Worm (Caenorhabditis elegans) whole organism, young adult: Measurements from ENCODE around the gene unc-119.

Source experiments
- B0035.1 ChIP-seq: sonication (generic microtip); optimal IDR thresholded peaks from 2 replicates; lab custom pipeline; 2016; ENCODE audit warnings: missing genetic modification characterization, mild to moderate bottlenecking, missing compliant biosample characterization, missing genotype, missing genetic modification reagents
- C06A6.2 ChIP-seq: fragments of 200-800 bp; sonication (Bioruptor generic); conservative IDR thresholded peaks from 2 replicates; pipeline ENCODE4 v1.3.6; 2022; ENCODE audit warnings: missing genetic modification characterization, missing compliant biosample characterization
- F22D6.2 ChIP-seq: sonication (generic microtip); optimal IDR thresholded peaks from 2 replicates; lab custom pipeline; 2016; ENCODE audit warnings: mild to moderate bottlenecking, missing genetic modification characterization, missing compliant biosample characterization
- F33H1.4 ChIP-seq: fragments of 200-800 bp; sonication (Bioruptor generic); IDR thresholded peaks from 2 replicates; pipeline ENCODE4 v1.3.6; 2022; ENCODE audit warnings: missing genetic modification reagents, missing genetic modification characterization, missing compliant biosample characterization
- F37B4.10 ChIP-seq: fragments of 200-800 bp; sonication (Bioruptor generic); IDR thresholded peaks from 2 replicates; pipeline ENCODE4 v1.3.6; 2022; ENCODE audit warnings: missing genetic modification characterization, missing compliant biosample characterization
- F39B2.1 ChIP-seq: fragments of 200-800 bp; sonication (Bioruptor generic); IDR thresholded peaks from 2 replicates; pipeline ENCODE4 v1.3.6; 2022; ENCODE audit warnings: missing genetic modification reagents, missing genetic modification characterization, missing compliant biosample characterization
- F52B5.7 ChIP-seq: sonication (generic microtip); optimal IDR thresholded peaks from 2 replicates; lab custom pipeline; 2016; ENCODE audit warnings: mild to moderate bottlenecking, missing genetic modification characterization, missing compliant biosample characterization
- F57A8.1 ChIP-seq: fragments of 200-800 bp; sonication (Bioruptor generic); optimal IDR thresholded peaks from 2 replicates; lab custom pipeline; 2018; ENCODE audit warnings: mild to moderate bottlenecking, missing genetic modification characterization, moderate library complexity, missing compliant biosample characterization
- K12H6.12 ChIP-seq: fragments of 200-800 bp; sonication (Bioruptor generic); optimal IDR thresholded peaks from 2 replicates; lab custom pipeline; 2018; ENCODE audit warnings: mild to moderate bottlenecking, missing genetic modification characterization, missing compliant biosample characterization
- Y53G8AR.9 ChIP-seq: fragments of 200-800 bp; sonication (Bioruptor generic); conservative IDR thresholded peaks from 2 replicates; pipeline ENCODE4 v1.3.6; 2022; ENCODE audit warnings: missing genetic modification reagents, missing genetic modification characterization, missing compliant biosample characterization
- Y79H2A.3 ChIP-seq: fragments of 200-800 bp; sonication (Bioruptor generic); conservative IDR thresholded peaks from 2 replicates; pipeline ENCODE4 v1.3.6; 2022; ENCODE audit warnings: missing genetic modification reagents, missing genetic modification characterization, missing compliant biosample characterization
- atf-7 ChIP-seq: sonication (generic microtip); optimal IDR thresholded peaks from 2 replicates; lab custom pipeline; 2017; ENCODE audit warnings: mild to moderate bottlenecking, missing genetic modification characterization, missing compliant biosample characterization
- attf-3 ChIP-seq: fragments of 200-800 bp; sonication (Bioruptor generic); conservative IDR thresholded peaks from 2 replicates; pipeline ENCODE4 v1.3.6; 2022; ENCODE audit warnings: missing genetic modification reagents, missing genetic modification characterization, missing compliant biosample characterization
- attf-5 ChIP-seq: fragments of 200-800 bp; sonication (Bioruptor generic); optimal IDR thresholded peaks from 2 replicates; lab custom pipeline; 2018; ENCODE audit warnings: mild to moderate bottlenecking, missing genetic modification characterization, missing compliant biosample characterization
- ceh-27 ChIP-seq: fragments of 200-800 bp; sonication (Bioruptor generic); optimal IDR thresholded peaks from 2 replicates; lab custom pipeline; 2018; ENCODE audit warnings: mild to moderate bottlenecking, missing genetic modification characterization, moderate library complexity, missing compliant biosample characterization
- chd-7 ChIP-seq: sonication (generic microtip); optimal IDR thresholded peaks from 2 replicates; lab custom pipeline; 2016; ENCODE audit warnings: mild to moderate bottlenecking, missing genetic modification characterization, moderate library complexity, missing compliant biosample characterization
- dox-1 ChIP-seq: fragments of 200-800 bp; sonication (Bioruptor generic); IDR thresholded peaks from 2 replicates; pipeline ENCODE4 v1.3.6; 2022; ENCODE audit warnings: missing genetic modification reagents, missing genetic modification characterization, missing compliant biosample characterization
- dpff-1 ChIP-seq: sonication (generic microtip); optimal IDR thresholded peaks from 2 replicates; lab custom pipeline; 2017; ENCODE audit warnings: mild to moderate bottlenecking, missing genetic modification characterization, missing compliant biosample characterization
- egl-18 ChIP-seq: fragments of 200-800 bp; sonication (Bioruptor generic); IDR thresholded peaks from 2 replicates; pipeline ENCODE4 v1.3.6; 2022; ENCODE audit warnings: missing genetic modification reagents, missing genetic modification characterization, missing compliant biosample characterization
- fkh-3 ChIP-seq: sonication (generic microtip); optimal IDR thresholded peaks from 2 replicates; lab custom pipeline; 2016; ENCODE audit warnings: mild to moderate bottlenecking, missing genetic modification characterization, missing compliant biosample characterization
- gei-17 ChIP-seq: fragments of 200-800 bp; sonication (Bioruptor generic); optimal IDR thresholded peaks from 2 replicates; lab custom pipeline; 2018; ENCODE audit warnings: mild to moderate bottlenecking, missing genetic modification characterization, missing compliant biosample characterization
- hlh-26 ChIP-seq: fragments of 200-800 bp; sonication (Bioruptor generic); conservative IDR thresholded peaks from 2 replicates; pipeline ENCODE4 v1.3.6; 2022; ENCODE audit warnings: missing genetic modification reagents, missing genetic modification characterization, missing compliant biosample characterization
- hmg-20 ChIP-seq: fragments of 200-800 bp; sonication (Bioruptor generic); IDR thresholded peaks from 2 replicates; pipeline ENCODE4 v1.3.6; 2022; ENCODE audit warnings: missing genetic modification reagents, missing genetic modification characterization, missing compliant biosample characterization
- let-607 ChIP-seq, 2 experiments: fragments of 200-800 bp in 1 of 2; sonication (Bioruptor generic) in 1 of 2; sonication (generic microtip) in 1 of 2; optimal IDR thresholded peaks; 2 replicates each; lab custom pipeline; 2016 to 2018; ENCODE audit warnings: mild to moderate bottlenecking in 2 of 2, missing compliant biosample characterization in 2 of 2, missing genetic modification characterization in 2 of 2, moderate library complexity in 2 of 2, missing genotype in 1 of 2
- lin-40 ChIP-seq: sonication (generic microtip); optimal IDR thresholded peaks from 2 replicates; lab custom pipeline; 2016; ENCODE audit warnings: missing genetic modification characterization, mild to moderate bottlenecking, missing compliant biosample characterization, missing genotype, missing genetic modification reagents
- lsl-1 ChIP-seq: fragments of 200-800 bp; sonication (Bioruptor generic); optimal IDR thresholded peaks from 2 replicates; lab custom pipeline; 2018; ENCODE audit warnings: mild to moderate bottlenecking, missing genetic modification characterization, moderate library complexity, missing compliant biosample characterization
- lsy-27 ChIP-seq: sonication (generic microtip); optimal IDR thresholded peaks from 2 replicates; lab custom pipeline; 2017; ENCODE audit warnings: missing genetic modification characterization, mild to moderate bottlenecking, missing compliant biosample characterization, antibody characterized with exemption, missing genotype, borderline replicate concordance; ENCODE audit not compliant: insufficient read depth
- nfya-2 ChIP-seq: fragments of 200-800 bp; sonication (Bioruptor generic); IDR thresholded peaks from 2 replicates; pipeline ENCODE4 v1.3.6; 2022; ENCODE audit warnings: missing genetic modification reagents, missing genetic modification characterization, missing compliant biosample characterization
- nhr-90 ChIP-seq: sonication (generic microtip); optimal IDR thresholded peaks from 2 replicates; lab custom pipeline; 2016; ENCODE audit warnings: missing genotype, mild to moderate bottlenecking, missing genetic modification characterization, missing compliant biosample characterization
- pha-4 ChIP-seq: fragments of 150-350 bp; sonication (generic microtip); optimal IDR thresholded peaks from 2 replicates; lab custom pipeline; 2014; ENCODE audit warnings: missing biosample characterization, missing genetic modification reagents, missing genetic modification characterization
- sea-2 ChIP-seq: fragments of 200-800 bp; sonication (Bioruptor generic); IDR thresholded peaks from 2 replicates; pipeline ENCODE4 v1.3.6; 2022; ENCODE audit warnings: missing genetic modification characterization, missing compliant biosample characterization
- snpc-1.1 ChIP-seq: sonication (generic microtip); optimal IDR thresholded peaks from 2 replicates; lab custom pipeline; 2017; ENCODE audit warnings: missing genetic modification characterization, mild to moderate bottlenecking, missing compliant biosample characterization, antibody characterized with exemption, moderate library complexity, missing genotype, missing genetic modification reagents; ENCODE audit not compliant: insufficient read depth
- snpc-4 ChIP-seq, 5 experiments: fragments of 150-350 bp in 1 of 5; sonication (generic microtip) in 4 of 5; optimal IDR thresholded peaks; 2 replicates each; lab custom pipeline; 2014 to 2018; ENCODE audit warnings: missing genetic modification characterization in 5 of 5, missing biosample characterization in 3 of 5, antibody characterized with exemption in 2 of 5, mild to moderate bottlenecking in 2 of 5, missing compliant biosample characterization in 2 of 5, missing genotype in 2 of 5, moderate library complexity in 2 of 5, missing genetic modification reagents in 1 of 5
- tbx-9 ChIP-seq: sonication (generic microtip); optimal IDR thresholded peaks from 2 replicates; lab custom pipeline; 2016; ENCODE audit warnings: borderline replicate concordance, missing genetic modification characterization, inconsistent platforms, missing compliant biosample characterization
- zim-3 ChIP-seq: sonication (generic microtip); optimal IDR thresholded peaks from 2 replicates; lab custom pipeline; 2017; ENCODE audit warnings: mild to moderate bottlenecking, missing genetic modification characterization, moderate library complexity, missing compliant biosample characterization
- ztf-22 ChIP-seq: fragments of 200-800 bp; sonication (Bioruptor generic); optimal IDR thresholded peaks from 2 replicates; lab custom pipeline; 2018; ENCODE audit warnings: mild to moderate bottlenecking, missing genetic modification characterization, moderate library complexity, missing compliant biosample characterization
- ztf-26 ChIP-seq: sonication (generic microtip); optimal IDR thresholded peaks from 2 replicates; lab custom pipeline; 2017; ENCODE audit warnings: missing genetic modification characterization, missing compliant biosample characterization
- ztf-6 ChIP-seq: fragments of 200-800 bp; sonication (Bioruptor generic); IDR thresholded peaks from 2 replicates; pipeline ENCODE4 v1.3.6; 2022; ENCODE audit warnings: missing genetic modification reagents, missing genetic modification characterization, missing compliant biosample characterization

unc-119 gene

DNA sequence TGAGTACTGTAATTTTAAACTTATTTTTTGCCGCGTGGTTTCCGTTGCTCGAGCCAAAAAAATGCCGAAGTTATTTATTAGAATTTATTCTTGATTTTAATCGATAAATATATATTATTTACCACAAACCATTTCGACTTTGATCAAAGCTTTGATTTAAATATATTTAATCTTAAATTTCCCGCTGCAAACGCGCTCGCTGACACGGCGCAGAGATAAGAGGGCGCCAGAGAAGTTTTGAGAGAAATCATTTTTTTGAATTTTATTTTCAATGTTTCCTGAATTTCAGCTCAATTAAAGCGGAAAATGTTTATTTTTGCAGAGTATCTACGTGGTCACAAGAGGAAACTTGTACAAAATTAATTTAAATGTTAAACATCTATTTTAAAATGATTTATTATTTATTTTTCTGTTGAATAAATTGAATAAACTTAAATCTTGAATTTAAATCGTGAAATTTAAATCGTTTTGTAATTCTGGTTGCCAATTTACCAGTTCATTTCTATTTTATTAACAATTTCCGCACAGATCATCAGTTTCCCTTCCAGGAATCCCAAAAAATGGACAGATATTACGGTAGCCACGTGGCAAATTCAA is 6.5 kb upstream of the unc-119 start, which contains the start of gene com-1 (continued):
- TF ChIP-seq pha-4 (tag; lab: Kevin White, UChicago) (no peak), F52B5.7 (no peak), sea-2 (GFP tag; lab: Robert Waterston, UW) (no peak), ceh-27 (no peak), F33H1.4 (0 out of 2 replicates have a peak, but pooled peaks have one; percentile 13), lsl-1 (GFP tag; lab: Kevin White, UChicago) (peak; percentile 63), F57A8.1 (GFP tag; lab: Kevin White, UChicago) (no peak), Y79H2A.3 (GFP tag; lab: Robert Waterston, UW) (no peak), F39B2.1 (no peak), snpc-4 (GFP tag; optimal IDR thresholded peaks at IDR 0.05; lab: Kevin White, UChicago) (no peak), snpc-4 (tag; optimal IDR thresholded peaks at IDR 0.05; lab: Kevin White, UChicago) (peak in 1 of 4 experiments; percentile 1), gei-17 (GFP tag; lab: Kevin White, UChicago) (no peak), egl-18 (GFP tag; lab: Robert Waterston, UW) (no peak), attf-3 (GFP tag; lab: Robert Waterston, UW) (no peak), F22D6.2 (tag; lab: Kevin White, UChicago) (no peak), attf-5 (GFP tag; lab: Kevin White, UChicago) (peak; percentile 46), nfya-2 (GFP tag; lab: Robert Waterston, UW) (no peak), chd-7 (no peak), fkh-3 (no peak), ztf-22 (GFP tag; lab: Kevin White, UChicago) (no peak), hmg-20 (no peak), zim-3 (tag; lab: Kevin White, UChicago) (no peak), hlh-26 (GFP tag; lab: Robert Waterston, UW) (no peak), tbx-9 (tag; lab: Kevin White, UChicago) (no peak), lsy-27 (tag; lab: Kevin White, UChicago) (no peak), ztf-26 (tag; lab: Kevin White, UChicago) (no peak), Y53G8AR.9 (GFP tag; lab: Robert Waterston, UW) (no peak), dox-1 (GFP tag; lab: Robert Waterston, UW) (no peak), dpff-1 (tag; lab: Kevin White, UChicago) (no peak), snpc-1.1 (tag; lab: Kevin White, UChicago) (no peak), let-607 (tag; optimal IDR thresholded peaks at IDR 0.05; lab: Kevin White, UChicago) (no peak), F37B4.10 (GFP tag; lab: Robert Waterston, UW) (no peak), ztf-6 (GFP tag; lab: Robert Waterston, UW) (no peak), C06A6.2 (GFP tag; lab: Robert Waterston, UW) (no peak), B0035.1 (tag; lab: Kevin White, UChicago) (no peak), nhr-90 (tag; lab: Kevin White, UChicago) (no peak), lin-40 (tag; lab: Kevin White, UChicago) (no peak)

DNA sequence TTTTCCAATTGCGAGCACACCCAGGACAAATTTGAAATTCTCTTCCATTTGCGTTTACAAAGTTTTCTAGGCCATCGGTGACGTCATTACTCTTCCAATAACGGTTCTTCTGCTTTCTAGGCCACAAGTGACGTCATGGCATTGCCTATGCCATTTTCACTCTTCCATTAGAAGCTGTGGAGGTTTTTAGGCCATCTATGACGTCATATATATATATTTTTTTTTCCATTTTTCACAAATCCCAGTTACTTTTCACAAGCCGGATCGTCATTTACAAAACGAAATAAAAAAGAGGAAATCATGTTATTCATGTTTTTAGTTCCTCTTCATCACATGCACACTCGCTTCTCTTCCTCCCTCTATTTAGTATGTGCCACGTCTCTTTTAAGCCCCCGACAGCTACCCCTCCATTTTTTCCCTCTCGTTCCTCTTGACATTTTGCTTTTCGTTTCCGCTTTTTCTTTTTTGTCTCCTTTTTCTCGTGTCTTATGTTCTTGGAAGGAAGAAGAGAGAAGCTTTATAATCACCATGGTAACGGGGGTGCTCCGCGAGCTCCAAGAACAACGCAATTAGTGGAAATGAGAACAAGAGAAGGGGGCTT is 668 bp downstream of the unc-119 start:
- TF ChIP-seq atf-7 (peak; percentile 62), lin-40 (tag; lab: Kevin White, UChicago) (no peak), let-607 (tag; optimal IDR thresholded peaks at IDR 0.05; lab: Kevin White, UChicago) (no peak), K12H6.12 (tag; lab: Kevin White, UChicago) (peak; percentile 12)
- TF ChIP-seq, all 124 proteins: peak for 2
